Fruit fly (Drosophila melanogaster) whole organism, embryonic: ENCODE results near the gene CG9674.

Experiments used
- Ada2b ChIP-seq: fragments of 200-800 bp; sonication (Bioruptor generic); IDR thresholded peaks from 2 replicates; pipeline ENCODE4 v1.3.6; 2022; ENCODE audit warnings: missing biosample characterization, missing genetic modification characterization
- B-H2 ChIP-seq: fragments of 200-800 bp; sonication (Bioruptor generic); optimal IDR thresholded peaks from 2 replicates; lab custom pipeline; 2018; ENCODE audit warnings: missing biosample characterization, mild to moderate bottlenecking, missing genetic modification characterization
- CG10209 ChIP-seq: fragments of 200-800 bp; sonication (Bioruptor generic); optimal IDR thresholded peaks from 3 replicates; lab custom pipeline; 2017; ENCODE audit warnings: missing biosample characterization, mild to moderate bottlenecking, missing genetic modification characterization, missing genetic modification reagents
- CG12219 ChIP-seq: fragments of 200-800 bp; sonication (Bioruptor generic); optimal IDR thresholded peaks from 3 replicates; lab custom pipeline; 2018; ENCODE audit warnings: missing biosample characterization, mild to moderate bottlenecking, missing genetic modification characterization
- CG12769 ChIP-seq: fragments of 200-800 bp; sonication (Bioruptor generic); optimal IDR thresholded peaks from 2 replicates; lab custom pipeline; 2019; ENCODE audit warnings: missing biosample characterization, mild to moderate bottlenecking, missing genetic modification characterization, moderate library complexity
- CG17361 ChIP-seq: fragments of 200-800 bp; sonication (Bioruptor generic); IDR thresholded peaks from 3 replicates; pipeline ENCODE4 v1.3.6; 2022; ENCODE audit warnings: missing biosample characterization, missing genetic modification characterization
- CG1792 ChIP-seq: fragments of 200-800 bp; sonication (Bioruptor generic); optimal IDR thresholded peaks from 2 replicates; lab custom pipeline; 2016; ENCODE audit warnings: missing biosample characterization, missing genetic modification characterization
- CG2889 ChIP-seq: fragments of 200-800 bp; sonication (Bioruptor generic); IDR thresholded peaks from 3 replicates; pipeline ENCODE4 v1.3.6; 2022; ENCODE audit warnings: missing biosample characterization, missing genetic modification characterization
- CG30431 ChIP-seq: fragments of 200-800 bp; sonication (Bioruptor generic); optimal IDR thresholded peaks from 2 replicates; lab custom pipeline; 2017; ENCODE audit warnings: missing biosample characterization, missing genetic modification characterization
- CG31388 ChIP-seq: fragments of 200-800 bp; sonication (Bioruptor generic); optimal IDR thresholded peaks from 2 replicates; lab custom pipeline; 2016; ENCODE audit warnings: missing biosample characterization, missing genetic modification characterization
- CG3847 ChIP-seq: fragments of 200-800 bp; sonication (Bioruptor generic); IDR thresholded peaks from 2 replicates; pipeline ENCODE4 v1.3.6; 2022; ENCODE audit warnings: missing biosample characterization, missing genetic modification characterization
- CG4730 ChIP-seq: fragments of 200-800 bp; sonication (Bioruptor generic); IDR thresholded peaks from 2 replicates; pipeline ENCODE4 v1.3.6; 2022; ENCODE audit warnings: missing biosample characterization, missing genetic modification characterization
- CG6175 ChIP-seq: fragments of 200-800 bp; sonication (Bioruptor generic); IDR thresholded peaks from 3 replicates; pipeline ENCODE4 v1.3.6; 2022; ENCODE audit warnings: missing biosample characterization, missing genetic modification characterization
- CG7372 ChIP-seq: fragments of 200-800 bp; sonication (Bioruptor generic); IDR thresholded peaks from 2 replicates; pipeline ENCODE4 v1.3.6; 2022; ENCODE audit warnings: missing biosample characterization, missing genetic modification characterization
- CG8924 ChIP-seq: fragments of 200-800 bp; optimal IDR thresholded peaks from 3 replicates; lab custom pipeline; 2019; ENCODE audit warnings: missing biosample characterization, mild to moderate bottlenecking, missing genetic modification characterization, moderate library complexity
- CG9437 ChIP-seq: fragments of 200-800 bp; sonication (Bioruptor generic); optimal IDR thresholded peaks from 2 replicates; lab custom pipeline; 2018; ENCODE audit warnings: missing biosample characterization, mild to moderate bottlenecking, missing genetic modification characterization
- CG9797 ChIP-seq: fragments of 200-800 bp; sonication (Bioruptor generic); optimal IDR thresholded peaks from 3 replicates; lab custom pipeline; 2018; ENCODE audit warnings: missing biosample characterization, mild to moderate bottlenecking, missing genetic modification characterization
- D19A ChIP-seq: fragments of 200-800 bp; optimal IDR thresholded peaks from 3 replicates; lab custom pipeline; 2019; ENCODE audit warnings: missing biosample characterization, mild to moderate bottlenecking, missing genetic modification characterization, moderate library complexity
- Dek ChIP-seq: fragments of 200-800 bp; sonication (Bioruptor generic); optimal IDR thresholded peaks from 3 replicates; lab custom pipeline; 2019; ENCODE audit warnings: missing biosample characterization, mild to moderate bottlenecking, missing genetic modification characterization, moderate library complexity
- Dp ChIP-seq: fragments of 200-800 bp; sonication (Bioruptor generic); optimal IDR thresholded peaks from 2 replicates; lab custom pipeline; 2018; ENCODE audit warnings: missing biosample characterization, mild to moderate bottlenecking, missing genetic modification characterization, moderate library complexity
- Dref ChIP-seq: fragments of 200-800 bp; sonication (Bioruptor generic); IDR thresholded peaks from 2 replicates; pipeline ENCODE4 v1.3.6; 2022; ENCODE audit warnings: missing biosample characterization, missing genetic modification characterization
- Gsc ChIP-seq: fragments of 200-800 bp; sonication (Bioruptor generic); IDR thresholded peaks from 2 replicates; pipeline ENCODE4 v1.3.6; 2022; ENCODE audit warnings: missing biosample characterization, missing genetic modification characterization
- Hand ChIP-seq: fragments of 200-800 bp; sonication (Bioruptor generic); optimal IDR thresholded peaks from 2 replicates; lab custom pipeline; 2017; ENCODE audit warnings: mild to moderate bottlenecking, missing biosample characterization, missing genetic modification reagents, missing genetic modification characterization
- Kr ChIP-seq: fragments of 200-800 bp; sonication (Bioruptor generic); optimal IDR thresholded peaks from 2 replicates; lab custom pipeline; 2017; ENCODE audit warnings: missing biosample characterization, mild to moderate bottlenecking, missing genetic modification characterization
- Lhr ChIP-seq: fragments of 200-800 bp; sonication (Bioruptor generic); optimal IDR thresholded peaks from 3 replicates; lab custom pipeline; 2017; ENCODE audit warnings: mild to moderate bottlenecking, missing biosample characterization, missing genetic modification reagents, missing genetic modification characterization
- Myb ChIP-seq: fragments of 200-800 bp; sonication (Bioruptor generic); optimal IDR thresholded peaks from 2 replicates; lab custom pipeline; 2016; ENCODE audit warnings: missing biosample characterization, missing genetic modification characterization
- NC2β ChIP-seq: fragments of 200-800 bp; sonication (Bioruptor generic); optimal IDR thresholded peaks from 2 replicates; lab custom pipeline; 2016; ENCODE audit warnings: missing biosample characterization, missing genetic modification characterization
- Opbp ChIP-seq: fragments of 200-800 bp; sonication (Bioruptor generic); IDR thresholded peaks from 3 replicates; pipeline ENCODE4 v1.3.6; 2022; ENCODE audit warnings: missing biosample characterization, missing genetic modification characterization; ENCODE audit not compliant: partially characterized antibody
- Tbp ChIP-seq: fragments of >200 bp; optimal IDR thresholded peaks from 2 replicates; lab custom pipeline; 2018; ENCODE audit warnings: missing biosample characterization, missing genetic modification characterization
- Usf ChIP-seq: fragments of 200-800 bp; sonication (Bioruptor generic); optimal IDR thresholded peaks from 2 replicates; lab custom pipeline; 2017; ENCODE audit warnings: missing genotype, missing biosample characterization, missing genetic modification characterization
- YL-1 ChIP-seq: fragments of 200-800 bp; sonication (Bioruptor generic); optimal IDR thresholded peaks from 3 replicates; lab custom pipeline; 2017; ENCODE audit warnings: missing biosample characterization, mild to moderate bottlenecking, missing genetic modification characterization
- al ChIP-seq: fragments of 200-800 bp; sonication (Bioruptor generic); IDR thresholded peaks from 2 replicates; pipeline ENCODE4 v1.3.6; 2022; ENCODE audit warnings: missing biosample characterization, missing genetic modification characterization
- bigmax ChIP-seq: fragments of 200-800 bp; sonication (Bioruptor generic); optimal IDR thresholded peaks from 2 replicates; lab custom pipeline; 2018; ENCODE audit warnings: missing biosample characterization, mild to moderate bottlenecking, missing genetic modification characterization
- bowl ChIP-seq: fragments of 200-800 bp; sonication (Bioruptor generic); IDR thresholded peaks from 2 replicates; pipeline ENCODE4 v1.3.6; 2022; ENCODE audit warnings: missing biosample characterization, missing genetic modification characterization
- chm ChIP-seq: fragments of 200-800 bp; sonication (Bioruptor generic); IDR thresholded peaks from 2 replicates; pipeline ENCODE4 v1.3.6; 2022; ENCODE audit warnings: missing biosample characterization, missing genetic modification characterization
- corto ChIP-seq: fragments of 200-800 bp; sonication (Bioruptor generic); optimal IDR thresholded peaks from 2 replicates; lab custom pipeline; 2016; ENCODE audit warnings: missing biosample characterization, mild to moderate bottlenecking, missing genetic modification characterization, moderate library complexity
- danr ChIP-seq: fragments of 200-800 bp; sonication (Bioruptor generic); IDR thresholded peaks from 2 replicates; pipeline ENCODE4 v1.3.6; 2022; ENCODE audit warnings: missing biosample characterization, missing genetic modification characterization
- fd102C ChIP-seq: fragments of 200-800 bp; sonication (Bioruptor generic); optimal IDR thresholded peaks from 2 replicates; lab custom pipeline; 2018; ENCODE audit warnings: missing biosample characterization, mild to moderate bottlenecking, missing genetic modification characterization, moderate library complexity
- gcm ChIP-seq: fragments of 200-800 bp; sonication (Bioruptor generic); optimal IDR thresholded peaks from 2 replicates; lab custom pipeline; 2019; ENCODE audit warnings: missing biosample characterization, mild to moderate bottlenecking, missing genetic modification characterization, moderate library complexity
- gfzf ChIP-seq: fragments of 200-800 bp; sonication (Bioruptor generic); optimal IDR thresholded peaks from 2 replicates; lab custom pipeline; 2016; ENCODE audit warnings: missing biosample characterization, mild to moderate bottlenecking, missing genetic modification characterization, moderate library complexity
- hkb ChIP-seq, 2 experiments: fragments of 200-800 bp in 1 of 2; fragments of >200 bp in 1 of 2; sonication (Bioruptor generic) in 1 of 2; IDR thresholded peaks in 1 of 2; optimal IDR thresholded peaks in 1 of 2; 2 replicates each; pipeline versions ENCODE4 v1.3.6 to Lab custom; 2017 to 2022; ENCODE audit warnings: missing biosample characterization in 1 of 2, missing genetic modification characterization in 1 of 2
- knrl ChIP-seq: fragments of 200-800 bp; sonication (Bioruptor generic); IDR thresholded peaks from 3 replicates; pipeline ENCODE4 v1.3.6; 2022; ENCODE audit warnings: missing biosample characterization, missing genetic modification characterization; ENCODE audit not compliant: partially characterized antibody
- luna ChIP-seq: fragments of 200-800 bp; sonication (Bioruptor generic); optimal IDR thresholded peaks from 2 replicates; lab custom pipeline; 2016; ENCODE audit warnings: missing biosample characterization, missing genetic modification characterization
- mam ChIP-seq: fragments of 200-800 bp; sonication (Bioruptor generic); optimal IDR thresholded peaks from 3 replicates; lab custom pipeline; 2016; ENCODE audit warnings: missing biosample characterization, missing genetic modification characterization
- nom ChIP-seq: fragments of 200-800 bp; sonication (Bioruptor generic); optimal IDR thresholded peaks from 2 replicates; lab custom pipeline; 2017; ENCODE audit warnings: missing biosample characterization, missing genetic modification characterization, mild to moderate bottlenecking, moderate library complexity, missing genetic modification reagents
- repo ChIP-seq: fragments of 200-800 bp; sonication (Bioruptor generic); optimal IDR thresholded peaks from 2 replicates; lab custom pipeline; 2016; ENCODE audit warnings: missing biosample characterization, missing genetic modification characterization
- sr ChIP-seq: fragments of 200-800 bp; sonication (Bioruptor generic); IDR thresholded peaks from 3 replicates; pipeline ENCODE4 v1.3.6; 2022; ENCODE audit warnings: missing biosample characterization, missing genetic modification characterization
- sug ChIP-seq: fragments of 200-800 bp; optimal IDR thresholded peaks from 2 replicates; lab custom pipeline; 2019; ENCODE audit warnings: missing biosample characterization, mild to moderate bottlenecking, missing genetic modification characterization, moderate library complexity
- tgo ChIP-seq: fragments of 200-800 bp; sonication (Bioruptor generic); IDR thresholded peaks from 3 replicates; pipeline ENCODE4 v1.3.6; 2022; ENCODE audit warnings: missing biosample characterization, missing genetic modification characterization
- unc-4 ChIP-seq: fragments of 200-800 bp; sonication (Bioruptor generic); IDR thresholded peaks from 2 replicates; pipeline ENCODE4 v1.3.6; 2022; ENCODE audit warnings: missing biosample characterization, missing genetic modification characterization; ENCODE audit not compliant: partially characterized antibody
- zen2 ChIP-seq: fragments of 200-800 bp; sonication (Bioruptor generic); IDR thresholded peaks from 3 replicates; pipeline ENCODE4 v1.3.6; 2022; ENCODE audit warnings: missing biosample characterization, missing genetic modification characterization; ENCODE audit not compliant: partially characterized antibody

CG9674 gene

DNA sequence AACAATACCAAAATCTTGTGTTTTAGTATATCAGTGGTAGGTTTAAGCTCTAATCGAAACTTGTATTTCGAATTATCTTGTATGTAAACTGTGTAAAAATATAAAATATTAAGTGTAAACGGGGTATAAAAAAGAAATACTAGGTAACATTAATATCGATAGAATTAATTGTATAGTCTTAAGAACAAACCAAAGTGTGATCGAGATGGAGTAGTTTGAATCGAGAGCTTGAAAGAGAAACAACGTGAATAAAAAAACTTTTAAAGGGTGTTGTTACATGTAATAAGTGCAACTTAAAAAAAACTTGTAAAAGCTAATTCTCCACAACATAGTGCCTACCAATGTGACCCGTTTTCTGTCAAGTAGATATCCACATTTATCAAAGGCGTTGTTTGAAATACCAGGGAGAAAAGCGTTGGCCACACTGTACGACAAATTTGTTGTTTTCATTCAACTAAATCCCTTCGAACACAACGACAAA lies 34.6 kb upstream of the CG9674 start, which contains the start of gene TSG101 (continued):
- no peak for TF ChIP-seq CG7372
- peak; percentile 50 for TF ChIP-seq Dp
- TF ChIP-seq Kr (GFP tag; lab: Kevin White, UChicago): no peak
- no peak for TF ChIP-seq bigmax
- peak; percentile 87 for TF ChIP-seq Myb (GFP tag; lab: Kevin White, UChicago)
- no peak for TF ChIP-seq mam
- no peak for TF ChIP-seq CG31388 (GFP tag; lab: Kevin White, UChicago)
- TF ChIP-seq hkb (optimal IDR thresholded peaks at IDR 0.05; lab: Kevin White, UChicago): no peak
- no peak for TF ChIP-seq hkb (GFP tag; IDR thresholded peaks at IDR 0.05; lab: Robert Waterston, UW)
- TF ChIP-seq CG6175 (GFP tag; lab: Robert Waterston, UW): no peak
- no peak for TF ChIP-seq sug (tag; lab: Kevin White, UChicago)
- TF ChIP-seq CG12769 (tag; lab: Kevin White, UChicago): no peak
- no peak for TF ChIP-seq nom (GFP tag; lab: Kevin White, UChicago)
- no peak for TF ChIP-seq al
- TF ChIP-seq CG2889: no peak
- no peak for TF ChIP-seq Gsc (GFP tag; lab: Robert Waterston, UW)
- TF ChIP-seq NC2β (GFP tag; lab: Kevin White, UChicago): no peak
- TF ChIP-seq unc-4 (GFP tag; lab: Robert Waterston, UW): peak; percentile 61; the same call in 1 of the 2 replicates
- no peak for TF ChIP-seq tgo
- peak; percentile 92 for TF ChIP-seq gfzf (GFP tag; lab: Kevin White, UChicago)
- TF ChIP-seq CG12219 (GFP tag; lab: Kevin White, UChicago): no peak
- peak; percentile 1 for TF ChIP-seq Dek (tag; lab: Kevin White, UChicago)
- no peak for TF ChIP-seq fd102C (GFP tag; lab: Kevin White, UChicago)
- no peak for TF ChIP-seq CG10209 (GFP tag; lab: Kevin White, UChicago)
- peak; percentile 66 for TF ChIP-seq knrl (GFP tag; lab: Robert Waterston, UW)
- no peak for TF ChIP-seq Opbp (GFP tag; lab: Robert Waterston, UW)
- TF ChIP-seq D19A (tag; lab: Kevin White, UChicago): peak; percentile 18
- peak; percentile 61 for TF ChIP-seq Lhr (GFP tag; lab: Kevin White, UChicago)
- no peak for TF ChIP-seq sr
- TF ChIP-seq YL-1 (GFP tag; lab: Kevin White, UChicago): peak; percentile 50
- no peak for TF ChIP-seq Ada2b (GFP tag; lab: Robert Waterston, UW)
- TF ChIP-seq B-H2 (GFP tag; lab: Kevin White, UChicago): no peak
- TF ChIP-seq gcm (GFP tag; lab: Kevin White, UChicago): no peak
- peak; percentile 43; the same call in 2 of the 3 replicates for TF ChIP-seq CG17361 (GFP tag; lab: Robert Waterston, UW)
- no peak for TF ChIP-seq CG30431 (GFP tag; lab: Kevin White, UChicago)
- TF ChIP-seq CG8924 (tag; lab: Kevin White, UChicago): peak; percentile 4
- TF ChIP-seq Dref (GFP tag; lab: Robert Waterston, UW): peak; percentile 49
- no peak for TF ChIP-seq luna (GFP tag; lab: Kevin White, UChicago)
- no peak for TF ChIP-seq CG1792 (GFP tag; lab: Kevin White, UChicago)
- TF ChIP-seq chm (GFP tag; lab: Robert Waterston, UW): no peak
- peak; percentile 79 for TF ChIP-seq CG9797 (GFP tag; lab: Kevin White, UChicago)
- no peak for TF ChIP-seq bowl (GFP tag; lab: Robert Waterston, UW)
- TF ChIP-seq Usf: no peak
- TF ChIP-seq Hand: no peak
- TF ChIP-seq danr (GFP tag; lab: Robert Waterston, UW): no peak
- TF ChIP-seq CG3847: no peak
- no peak for TF ChIP-seq Tbp
- no peak for TF ChIP-seq CG4730 (GFP tag; lab: Robert Waterston, UW)
- no peak for TF ChIP-seq zen2 (GFP tag; lab: Robert Waterston, UW)
- no peak for TF ChIP-seq repo
- TF ChIP-seq corto: no peak
- no peak for TF ChIP-seq CG9437
